Fruit fly (Drosophila melanogaster) whole organism: ENCODE measurements around the gene klar.

Experiments
- Dll ChIP-seq: fragments of >200 bp; optimal IDR thresholded peaks from 2 replicates; lab custom pipeline; 2017
- EcR ChIP-seq, 2 experiments: fragments of >200 bp; optimal IDR thresholded peaks; 2 replicates each; lab custom pipeline; 2017; ENCODE audit warnings: missing biosample characterization in 2 of 2, missing genetic modification characterization in 2 of 2, missing genetic modification reagents in 2 of 2
- psq ChIP-seq: fragments of >200 bp; optimal IDR thresholded peaks from 2 replicates; lab custom pipeline; 2017

dm6 chr3L:420656-421055 lies 119.8 kb downstream of the klar start:
- TF ChIP-seq psq (lab: Kevin White, UChicago): no peak
- no peak for TF ChIP-seq Dll (lab: Kevin White, UChicago)
- no peak for TF ChIP-seq EcR (GFP tag; optimal IDR thresholded peaks at IDR 0.05; lab: Kevin White, UChicago)
